Fruit fly (Drosophila melanogaster): ENCODE data around the gene CG8945.

DNA sequence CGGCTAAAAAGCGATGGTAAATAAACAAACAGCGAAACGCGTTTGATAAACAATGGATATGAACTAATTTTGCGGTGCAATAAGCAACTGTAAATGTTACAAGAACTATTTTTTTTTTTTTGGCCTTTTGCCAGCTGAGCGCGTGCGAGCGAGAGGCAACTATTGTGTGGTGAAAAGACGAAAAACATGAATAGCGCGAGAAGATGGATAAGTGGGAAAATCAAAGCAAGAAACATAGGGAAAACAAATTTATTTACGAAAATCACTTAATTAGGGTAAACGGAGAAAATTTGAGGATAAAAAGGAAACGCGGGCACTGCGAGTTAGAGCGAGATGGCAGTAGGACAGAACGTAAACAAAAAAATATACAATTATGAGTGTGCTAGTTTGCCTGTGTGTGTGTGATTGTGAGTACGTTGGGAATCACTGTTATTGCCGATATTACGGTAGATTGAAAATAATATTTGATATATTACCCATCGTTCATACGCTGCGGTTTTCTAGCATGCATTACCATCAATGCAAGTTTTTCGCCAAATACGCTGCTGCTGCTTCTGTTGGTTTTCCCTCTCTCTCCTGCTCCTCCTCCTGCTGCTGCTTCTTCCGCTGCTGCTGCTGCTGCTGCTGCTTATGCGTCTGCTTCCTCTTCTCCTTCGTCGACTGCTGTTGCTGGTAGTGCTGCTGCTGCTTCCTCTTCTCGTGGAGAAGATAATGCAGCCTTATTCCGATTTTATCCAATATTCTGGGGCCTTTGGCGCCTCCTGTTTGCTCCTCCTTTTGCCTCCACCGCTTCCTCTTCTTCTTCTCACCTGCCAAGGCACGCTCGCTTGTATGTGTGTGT is 10.8 kb downstream of the CG8945 start:
- TF ChIP-seq CTCF (optimal IDR thresholded peaks at IDR 0.05), result no peak
- no peak for TF ChIP-seq CG8478 (optimal IDR thresholded peaks at IDR 0.05)
